Worm (Caenorhabditis elegans): ENCODE data around the gene T24A6.1.
"Not testable (repeated sequence)": the region's sequence is repeated elsewhere in the genome, so short reads cannot be mapped to it uniquely, and the experiment has no call there.

DNA sequence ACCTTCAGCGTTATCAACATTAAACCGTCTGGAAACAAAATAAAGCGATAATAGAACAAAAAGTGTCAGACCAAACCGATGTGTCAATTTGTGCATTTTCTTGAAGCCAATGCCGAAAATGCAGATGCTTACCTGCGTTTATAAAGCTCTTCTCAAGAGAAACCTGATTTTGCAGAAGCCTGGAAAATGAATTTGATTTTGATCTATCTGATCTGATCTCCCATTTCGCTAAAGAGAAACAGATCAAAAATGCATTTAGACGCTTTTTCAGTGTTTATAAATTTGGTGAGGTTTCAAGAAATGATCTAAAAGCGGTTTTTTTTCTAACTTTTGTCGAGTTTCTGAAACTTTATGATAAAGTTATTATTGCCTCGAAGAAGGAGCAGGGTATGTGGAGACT is 4.0 kb downstream of the T24A6.1 start, which contains the start of gene T24A6.16:
- not testable (repeated sequence) for TF ChIP-seq ztf-11, nhr-11, pqm-1, elt-1, nhr-76, ceh-16 (tag; optimal IDR thresholded peaks at IDR 0.05)

All from whole organism, L3 larva.